Fruit fly (Drosophila melanogaster): ENCODE data around the gene Chsy.

The Chsy gene

DNA sequence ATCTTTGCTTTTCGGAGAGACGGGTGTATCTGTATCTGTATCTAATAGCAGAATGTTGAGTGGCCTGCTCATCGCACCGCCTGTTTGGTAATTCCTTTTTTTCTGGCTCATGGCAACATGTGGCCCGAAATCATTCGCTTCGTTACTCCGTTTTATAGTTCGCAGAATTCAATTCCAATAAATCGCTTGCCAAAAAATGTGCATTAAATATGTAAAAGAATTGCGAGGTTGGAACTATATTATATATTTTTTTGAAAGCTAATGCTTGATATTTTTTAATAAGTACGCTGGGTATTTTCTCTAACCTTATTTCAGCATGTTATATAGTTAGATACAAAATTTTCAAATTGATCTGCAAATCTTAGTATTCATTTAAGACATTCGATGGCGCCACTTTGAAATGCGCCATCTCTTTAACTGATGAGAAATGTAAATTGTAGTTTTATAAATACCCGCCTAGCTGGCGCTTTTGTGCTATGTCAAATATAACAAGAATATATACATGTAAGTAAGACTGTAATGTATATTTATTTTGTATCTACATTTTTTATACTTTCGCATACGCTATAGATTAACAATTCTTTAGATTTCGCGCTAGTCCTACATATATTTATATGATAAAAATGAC, 1.0 kb upstream of the Chsy start (continued):
- TF ChIP-seq CG7987 (GFP tag; optimal IDR thresholded peaks at IDR 0.05) (no peak), CG4617 (GFP tag; optimal IDR thresholded peaks at IDR 0.05; ENCODE audit: borderline replicate concordance) (no peak), CG4707 (GFP tag; optimal IDR thresholded peaks at IDR 0.05) (no peak), CG12942 (GFP tag; optimal IDR thresholded peaks at IDR 0.05) (peak; percentile 5), onecut (GFP tag; IDR thresholded peaks at IDR 0.05) (peak; percentile 39; the same call in 1 of the 2 replicates), CG4360 (GFP tag; IDR thresholded peaks at IDR 0.05) (no peak), slbo (GFP tag; IDR thresholded peaks at IDR 0.05) (peak; percentile 79), chn (GFP tag; optimal IDR thresholded peaks at IDR 0.05) (no peak), Fer1 (GFP tag; optimal IDR thresholded peaks at IDR 0.05) (no peak), klu (GFP tag; IDR thresholded peaks at IDR 0.05) (peak; percentile 35; the same call in 1 of the 2 replicates), amos (GFP tag; IDR thresholded peaks at IDR 0.05; ENCODE audit: partially characterized antibody) (peak; percentile 77), bab2 (GFP tag; optimal IDR thresholded peaks at IDR 0.05) (peak; percentile 25), CG6175 (GFP tag; IDR thresholded peaks at IDR 0.05) (peak; percentile 20; the same call in 1 of the 3 replicates), Sox100B (GFP tag; optimal IDR thresholded peaks at IDR 0.05) (no peak), CG3838 (GFP tag; optimal IDR thresholded peaks at IDR 0.05) (no peak), hb (GFP tag; IDR thresholded peaks at IDR 0.05; ENCODE audit: partially characterized antibody) (0 out of 3 replicates have a peak, but pooled peaks have one; percentile 31), CG13123 (GFP tag; optimal IDR thresholded peaks at IDR 0.05) (no peak), CG6272 (GFP tag; IDR thresholded peaks at IDR 0.05) (peak; percentile 13; the same call in 1 of the 2 replicates), vvl (GFP tag; IDR thresholded peaks at IDR 0.05) (peak; percentile 70), CG3407 (GFP tag; optimal IDR thresholded peaks at IDR 0.05) (no peak), CG7928 (GFP tag; optimal IDR thresholded peaks at IDR 0.05) (no peak), Dref (GFP tag; IDR thresholded peaks at IDR 0.05) (no peak), ab (GFP tag; optimal IDR thresholded peaks at IDR 0.05) (no peak), CG6683 (GFP tag; optimal IDR thresholded peaks at IDR 0.05) (no peak), Neu2 (GFP tag; optimal IDR thresholded peaks at IDR 0.05; ENCODE audit: borderline replicate concordance) (no peak), CG4404 (GFP tag; IDR thresholded peaks at IDR 0.05) (0 out of 2 replicates have a peak, but pooled peaks have one; percentile 7), inv (GFP tag; IDR thresholded peaks at IDR 0.05; ENCODE audit: partially characterized antibody) (0 out of 2 replicates have a peak, but pooled peaks have one; percentile 30), run (tag; optimal IDR thresholded peaks at IDR 0.05) (no peak), Usf (GFP tag; optimal IDR thresholded peaks at IDR 0.05) (no peak), CG2875 (GFP tag; optimal IDR thresholded peaks at IDR 0.05) (no peak), CG11456 (GFP tag; IDR thresholded peaks at IDR 0.05) (peak; percentile 94), CG9817 (tag; optimal IDR thresholded peaks at IDR 0.05) (peak; percentile 49), da (GFP tag; optimal IDR thresholded peaks at IDR 0.05) (no peak), CG30020 (tag; optimal IDR thresholded peaks at IDR 0.05) (no peak), gsb-n (tag; optimal IDR thresholded peaks at IDR 0.05) (no peak), CG11247 (GFP tag; IDR thresholded peaks at IDR 0.05) (peak; percentile 77), nerfin-2 (GFP tag; IDR thresholded peaks at IDR 0.05; ENCODE audit: partially characterized antibody) (no peak), Hmr (GFP tag; optimal IDR thresholded peaks at IDR 0.05) (peak; percentile 25), gem (tag; optimal IDR thresholded peaks at IDR 0.05) (peak; percentile 35), prd (optimal IDR thresholded peaks at IDR 0.05) (no peak), prd (GFP tag; IDR thresholded peaks at IDR 0.05) (peak; percentile 51; the same call in 2 of the 3 replicates), CG10274 (GFP tag; optimal IDR thresholded peaks at IDR 0.05) (no peak), grau (tag; optimal IDR thresholded peaks at IDR 0.05) (peak; percentile 26), CG12219 (GFP tag; optimal IDR thresholded peaks at IDR 0.05) (no peak), CG30403 (GFP tag; optimal IDR thresholded peaks at IDR 0.05) (peak; percentile 23), zen (tag; optimal IDR thresholded peaks at IDR 0.05) (peak; percentile 2), pita (GFP tag; optimal IDR thresholded peaks at IDR 0.05) (peak; percentile 40), insv (GFP tag; optimal IDR thresholded peaks at IDR 0.05) (peak in 1 of 2 experiments; percentile 36), dati (GFP tag; IDR thresholded peaks at IDR 0.05) (no peak)

Data from whole organism, embryonic.